Fruit fly (Drosophila melanogaster): ENCODE measurements around the gene CG17752.

DNA sequence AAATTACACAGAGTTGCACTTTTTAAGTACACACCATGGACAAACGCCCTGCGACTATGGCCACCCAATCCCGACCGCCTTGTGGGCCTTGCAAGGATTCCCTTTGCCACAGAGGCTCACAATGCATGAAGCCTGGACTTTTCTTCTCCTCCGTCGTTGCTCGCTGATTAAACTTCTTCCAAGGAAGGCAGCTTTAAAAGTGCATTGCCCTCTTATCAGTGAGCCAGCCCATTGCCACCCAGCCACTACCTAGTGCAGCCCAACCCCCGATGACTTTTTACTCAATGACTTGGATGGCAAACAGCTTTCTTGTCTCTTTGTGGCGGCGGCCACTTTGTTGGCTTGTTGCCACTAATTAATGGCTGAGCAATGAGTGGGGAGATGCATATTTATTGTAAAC, 22.4 kb upstream of the CG17752 start:
- TF ChIP-seq psq (optimal IDR thresholded peaks at IDR 0.05) (no peak), Myc (optimal IDR thresholded peaks at IDR 0.05) (no peak), ttk (optimal IDR thresholded peaks at IDR 0.05) (no peak), insv (optimal IDR thresholded peaks at IDR 0.05) (no peak), h (optimal IDR thresholded peaks at IDR 0.05) (no peak)
